Fruit fly (Drosophila melanogaster) whole organism, embryonic: ENCODE results near the gene CG7530.

Experiments used
- B-H1 ChIP-seq: fragments of 200-800 bp; sonication (Bioruptor generic); IDR thresholded peaks from 3 replicates; pipeline ENCODE4 v1.3.6; 2022; ENCODE audit warnings: missing biosample characterization, missing genetic modification characterization
- BEAF-32 ChIP-seq: fragments of 200-800 bp; sonication (Bioruptor generic); optimal IDR thresholded peaks from 3 replicates; lab custom pipeline; 2017; ENCODE audit warnings: missing biosample characterization, missing genetic modification characterization, mild to moderate bottlenecking, moderate library complexity, missing genetic modification reagents
- CG10366 ChIP-seq: fragments of 200-800 bp; sonication (Bioruptor generic); IDR thresholded peaks from 2 replicates; pipeline ENCODE4 v1.3.6; 2022; ENCODE audit warnings: missing biosample characterization, missing genetic modification characterization
- CG11504 ChIP-seq: fragments of 200-800 bp; sonication (Bioruptor generic); optimal IDR thresholded peaks from 3 replicates; lab custom pipeline; 2019; ENCODE audit warnings: missing biosample characterization, mild to moderate bottlenecking, missing genetic modification characterization, moderate library complexity
- CG11696 ChIP-seq: fragments of 200-800 bp; sonication (Bioruptor generic); IDR thresholded peaks from 2 replicates; pipeline ENCODE4 v1.3.6; 2022; ENCODE audit warnings: missing biosample characterization, missing genetic modification characterization
- CG1233 ChIP-seq: fragments of 200-800 bp; sonication (Bioruptor generic); optimal IDR thresholded peaks from 4 replicates; lab custom pipeline; 2018; ENCODE audit warnings: missing biosample characterization, mild to moderate bottlenecking, missing genetic modification characterization
- CG12769 ChIP-seq: fragments of 200-800 bp; sonication (Bioruptor generic); optimal IDR thresholded peaks from 2 replicates; lab custom pipeline; 2019; ENCODE audit warnings: missing biosample characterization, mild to moderate bottlenecking, missing genetic modification characterization, moderate library complexity
- CG13424 ChIP-seq: fragments of 200-800 bp; sonication (Bioruptor generic); optimal IDR thresholded peaks from 2 replicates; lab custom pipeline; 2019; ENCODE audit warnings: missing biosample characterization, mild to moderate bottlenecking, missing genetic modification characterization, moderate library complexity
- CG14014 ChIP-seq: fragments of 200-800 bp; sonication (Bioruptor generic); IDR thresholded peaks from 2 replicates; pipeline ENCODE4 v1.3.6; 2022; ENCODE audit warnings: missing biosample characterization, missing genetic modification characterization
- CG15269 ChIP-seq: fragments of 200-800 bp; sonication (Bioruptor generic); optimal IDR thresholded peaks from 2 replicates; lab custom pipeline; 2018; ENCODE audit warnings: missing biosample characterization, mild to moderate bottlenecking, missing genetic modification characterization, moderate library complexity
- CG17328 ChIP-seq: fragments of 200-800 bp; sonication (Bioruptor generic); IDR thresholded peaks from 2 replicates; pipeline ENCODE4 v1.3.6; 2022; ENCODE audit warnings: missing biosample characterization, missing genetic modification characterization
- CG18764 ChIP-seq: fragments of 200-800 bp; sonication (Bioruptor generic); optimal IDR thresholded peaks from 3 replicates; lab custom pipeline; 2016; ENCODE audit warnings: missing biosample characterization, missing genetic modification characterization
- CG2199 ChIP-seq: fragments of 200-800 bp; sonication (Bioruptor generic); IDR thresholded peaks from 3 replicates; pipeline ENCODE4 v1.3.6; 2022; ENCODE audit warnings: missing biosample characterization, missing genetic modification characterization
- CG31441 ChIP-seq: fragments of 200-800 bp; sonication (Bioruptor generic); IDR thresholded peaks from 2 replicates; pipeline ENCODE4 v1.3.6; 2022; ENCODE audit warnings: missing biosample characterization, missing genetic modification characterization
- CG3281 ChIP-seq: fragments of 200-800 bp; sonication (Bioruptor generic); optimal IDR thresholded peaks from 3 replicates; lab custom pipeline; 2017; ENCODE audit warnings: missing biosample characterization, mild to moderate bottlenecking, missing genetic modification characterization
- CG33557 ChIP-seq: fragments of 200-800 bp; sonication (Bioruptor generic); optimal IDR thresholded peaks from 2 replicates; lab custom pipeline; 2019; ENCODE audit warnings: missing biosample characterization, mild to moderate bottlenecking, missing genetic modification characterization, moderate library complexity
- CG6654 ChIP-seq: fragments of 200-800 bp; sonication (Bioruptor generic); optimal IDR thresholded peaks from 2 replicates; lab custom pipeline; 2017; ENCODE audit warnings: missing biosample characterization, mild to moderate bottlenecking, missing genetic modification characterization
- CG6765 ChIP-seq: fragments of 200-800 bp; sonication (Bioruptor generic); optimal IDR thresholded peaks from 3 replicates; lab custom pipeline; 2017; ENCODE audit warnings: missing biosample characterization, mild to moderate bottlenecking, missing genetic modification characterization
- CG7987 ChIP-seq: fragments of 200-800 bp; sonication (Bioruptor generic); optimal IDR thresholded peaks from 2 replicates; lab custom pipeline; 2018; ENCODE audit warnings: missing biosample characterization, mild to moderate bottlenecking, missing genetic modification characterization, moderate library complexity
- CG8281 ChIP-seq: fragments of 200-800 bp; sonication (Bioruptor generic); optimal IDR thresholded peaks from 2 replicates; lab custom pipeline; 2018; ENCODE audit warnings: missing biosample characterization, mild to moderate bottlenecking, missing genetic modification characterization, moderate library complexity
- Drgx ChIP-seq: fragments of 200-800 bp; sonication (Bioruptor generic); IDR thresholded peaks from 2 replicates; pipeline ENCODE4 v1.3.6; 2022; ENCODE audit warnings: missing biosample characterization, missing genetic modification characterization
- E2f1 ChIP-seq: fragments of 200-800 bp; sonication (Bioruptor generic); IDR thresholded peaks from 2 replicates; pipeline ENCODE4 v1.3.6; 2022; ENCODE audit warnings: missing biosample characterization, missing genetic modification characterization
- E2f2 ChIP-seq: fragments of 200-800 bp; sonication (Bioruptor generic); IDR thresholded peaks from 2 replicates; pipeline ENCODE4 v1.3.6; 2022; ENCODE audit warnings: missing biosample characterization, missing genetic modification characterization
- Eip74EF ChIP-seq, 2 experiments: fragments of 200-800 bp in 1 of 2; fragments of >200 bp in 1 of 2; sonication (Bioruptor generic) in 1 of 2; optimal IDR thresholded peaks; 2 replicates each; lab custom pipeline; 2017 to 2019; ENCODE audit warnings: missing biosample characterization in 2 of 2, missing genetic modification characterization in 2 of 2, mild to moderate bottlenecking in 1 of 2, moderate library complexity in 1 of 2
- HLH3B ChIP-seq: fragments of 200-800 bp; sonication (Bioruptor generic); IDR thresholded peaks from 2 replicates; pipeline ENCODE4 v1.3.6; 2022; ENCODE audit warnings: missing biosample characterization, missing genetic modification characterization
- Hr78 ChIP-seq, 2 experiments: fragments of 200-800 bp in 1 of 2; fragments of >200 bp in 1 of 2; sonication (Bioruptor generic) in 1 of 2; optimal IDR thresholded peaks; 2 replicates each; lab custom pipeline; 2017 to 2019; ENCODE audit warnings: missing biosample characterization in 2 of 2, missing genetic modification characterization in 2 of 2, mild to moderate bottlenecking in 1 of 2, moderate library complexity in 1 of 2
- PHDP ChIP-seq: fragments of 200-800 bp; sonication (Bioruptor generic); optimal IDR thresholded peaks from 3 replicates; lab custom pipeline; 2018; ENCODE audit warnings: missing biosample characterization, mild to moderate bottlenecking, missing genetic modification characterization, moderate library complexity
- Stat92E ChIP-seq, 3 experiments: fragments of >200 bp in 2 of 3; fragments of 200-800 bp in 1 of 3; sonication (Bioruptor generic) in 1 of 3; optimal IDR thresholded peaks; 2 replicates each; lab custom pipeline; 2017 to 2019; ENCODE audit warnings: missing biosample characterization in 3 of 3, missing genetic modification characterization in 3 of 3, mild to moderate bottlenecking in 1 of 3, moderate library complexity in 1 of 3
- YL-1 ChIP-seq: fragments of 200-800 bp; sonication (Bioruptor generic); optimal IDR thresholded peaks from 3 replicates; lab custom pipeline; 2017; ENCODE audit warnings: missing biosample characterization, mild to moderate bottlenecking, missing genetic modification characterization
- ap ChIP-seq: fragments of 200-800 bp; sonication (Bioruptor generic); IDR thresholded peaks from 2 replicates; pipeline ENCODE4 v1.3.6; 2022; ENCODE audit warnings: missing biosample characterization, missing genetic modification characterization
- dati ChIP-seq: fragments of 200-800 bp; sonication (Bioruptor generic); IDR thresholded peaks from 2 replicates; pipeline ENCODE4 v1.3.6; 2022; ENCODE audit warnings: missing biosample characterization, missing genetic modification characterization
- dysf ChIP-seq: fragments of 200-800 bp; sonication (Bioruptor generic); IDR thresholded peaks from 3 replicates; pipeline ENCODE4 v1.3.6; 2022; ENCODE audit warnings: missing biosample characterization, missing genetic modification characterization
- esg ChIP-seq: fragments of 200-800 bp; sonication (Bioruptor generic); conservative IDR thresholded peaks from 2 replicates; pipeline ENCODE4 v1.3.6; 2022; ENCODE audit warnings: missing biosample characterization, missing genetic modification characterization
- gem ChIP-seq: fragments of 200-800 bp; sonication (Bioruptor generic); optimal IDR thresholded peaks from 2 replicates; lab custom pipeline; 2019; ENCODE audit warnings: missing biosample characterization, mild to moderate bottlenecking, missing genetic modification characterization, moderate library complexity
- grau ChIP-seq: fragments of 200-800 bp; optimal IDR thresholded peaks from 3 replicates; lab custom pipeline; 2019; ENCODE audit warnings: missing biosample characterization, mild to moderate bottlenecking, missing genetic modification characterization, moderate library complexity
- lmd ChIP-seq: fragments of 200-800 bp; sonication (Bioruptor generic); IDR thresholded peaks from 2 replicates; pipeline ENCODE4 v1.3.6; 2022; ENCODE audit warnings: missing biosample characterization, missing genetic modification characterization
- nom ChIP-seq: fragments of 200-800 bp; sonication (Bioruptor generic); optimal IDR thresholded peaks from 2 replicates; lab custom pipeline; 2017; ENCODE audit warnings: missing biosample characterization, missing genetic modification characterization, mild to moderate bottlenecking, moderate library complexity, missing genetic modification reagents
- oc ChIP-seq: fragments of 200-800 bp; sonication (Bioruptor generic); optimal IDR thresholded peaks from 2 replicates; lab custom pipeline; 2018; ENCODE audit warnings: missing biosample characterization, mild to moderate bottlenecking, missing genetic modification characterization, moderate library complexity
- pum ChIP-seq: fragments of 200-800 bp; sonication (Bioruptor generic); optimal IDR thresholded peaks from 2 replicates; lab custom pipeline; 2016; ENCODE audit warnings: missing biosample characterization, missing genetic modification characterization
- sr ChIP-seq: fragments of 200-800 bp; sonication (Bioruptor generic); IDR thresholded peaks from 3 replicates; pipeline ENCODE4 v1.3.6; 2022; ENCODE audit warnings: missing biosample characterization, missing genetic modification characterization
- ssp ChIP-seq: fragments of 200-800 bp; sonication (Bioruptor generic); IDR thresholded peaks from 2 replicates; pipeline ENCODE4 v1.3.6; 2022; ENCODE audit warnings: missing biosample characterization, missing genetic modification characterization
- unpg ChIP-seq: fragments of 200-800 bp; sonication (Bioruptor generic); optimal IDR thresholded peaks from 3 replicates; lab custom pipeline; 2018; ENCODE audit warnings: missing biosample characterization, mild to moderate bottlenecking, missing genetic modification characterization, moderate library complexity
- wdn ChIP-seq: fragments of 200-800 bp; sonication (Bioruptor generic); IDR thresholded peaks from 2 replicates; pipeline ENCODE4 v1.3.6; 2022; ENCODE audit warnings: missing biosample characterization, missing genetic modification characterization
- zfh1 ChIP-seq: fragments of 200-800 bp; sonication (Bioruptor generic); IDR thresholded peaks from 3 replicates; pipeline ENCODE4 v1.3.6; 2022; ENCODE audit warnings: missing biosample characterization, missing genetic modification characterization

Gene CG7530

DNA sequence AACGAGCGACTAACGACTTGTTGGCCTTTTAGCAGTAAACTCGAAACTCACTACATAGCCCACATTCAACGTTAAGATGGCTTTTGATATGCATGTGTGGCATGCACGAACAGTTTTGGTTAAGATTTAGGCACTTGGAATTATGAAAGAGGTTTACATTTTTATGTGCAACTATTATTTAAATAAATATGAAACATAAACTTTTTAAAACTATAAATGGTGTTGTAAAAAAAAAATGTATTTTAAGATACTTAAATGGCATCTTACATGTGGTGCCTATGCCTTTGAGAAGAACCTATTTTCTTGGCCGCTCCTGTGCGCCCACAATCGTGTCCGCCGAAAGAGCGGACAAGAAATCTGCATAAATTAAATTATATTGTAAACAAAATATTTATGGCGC, 25.0 kb downstream of the CG7530 start (continued):
- TF ChIP-seq CG12769 (tag; lab: Kevin White, UChicago) (no peak), CG11504 (tag; lab: Kevin White, UChicago) (peak; percentile 9), CG8281 (tag; lab: Kevin White, UChicago) (no peak), sr (GFP tag; lab: Robert Waterston, UW) (0 out of 3 replicates have a peak, but pooled peaks have one; percentile 26), CG1233 (GFP tag; lab: Kevin White, UChicago) (no peak), oc (tag; lab: Kevin White, UChicago) (peak; percentile 2), Eip74EF (GFP tag; optimal IDR thresholded peaks at IDR 0.05; lab: Kevin White, UChicago) (peak in 1 of 2 experiments; percentile 23), CG13424 (peak; percentile 5), CG14014 (peak; percentile 49; the same call in 1 of the 2 replicates), CG17328 (GFP tag; lab: Robert Waterston, UW) (peak; percentile 29; the same call in 1 of the 2 replicates), CG31441 (GFP tag; lab: Robert Waterston, UW) (peak; percentile 26; the same call in 1 of the 2 replicates), PHDP (peak; percentile 14), CG18764 (GFP tag; lab: Kevin White, UChicago) (no peak), B-H1 (peak; percentile 10; the same call in 1 of the 3 replicates), grau (peak; percentile 19), zfh1 (GFP tag; lab: Robert Waterston, UW) (0 out of 3 replicates have a peak, but pooled peaks have one; percentile 42), CG11696 (GFP tag; lab: Robert Waterston, UW) (peak; percentile 82), CG15269 (tag; lab: Kevin White, UChicago) (peak; percentile 19), CG33557 (GFP tag; lab: Kevin White, UChicago) (no peak), unpg (peak; percentile 39), Drgx (peak; percentile 40; the same call in 1 of the 2 replicates), CG10366 (GFP tag; lab: Robert Waterston, UW) (peak; percentile 33), ap (0 out of 2 replicates have a peak, but pooled peaks have one; percentile 27), wdn (GFP tag; lab: Robert Waterston, UW) (peak; percentile 40; the same call in 1 of the 2 replicates), gem (tag; lab: Kevin White, UChicago) (peak; percentile 55), CG6654 (GFP tag; lab: Kevin White, UChicago) (no peak), BEAF-32 (GFP tag; lab: Kevin White, UChicago) (no peak), ssp (no peak), lmd (GFP tag; lab: Robert Waterston, UW) (0 out of 2 replicates have a peak, but pooled peaks have one; percentile 7), dysf (GFP tag; lab: Robert Waterston, UW) (peak; percentile 6; the same call in 1 of the 3 replicates), E2f2 (GFP tag; lab: Robert Waterston, UW) (no peak), CG3281 (GFP tag; lab: Kevin White, UChicago) (peak; percentile 37), HLH3B (GFP tag; lab: Robert Waterston, UW) (peak; percentile 43), esg (GFP tag; lab: Robert Waterston, UW) (no peak)
- TF ChIP-seq, all 482 proteins: peak for 47

DNA sequence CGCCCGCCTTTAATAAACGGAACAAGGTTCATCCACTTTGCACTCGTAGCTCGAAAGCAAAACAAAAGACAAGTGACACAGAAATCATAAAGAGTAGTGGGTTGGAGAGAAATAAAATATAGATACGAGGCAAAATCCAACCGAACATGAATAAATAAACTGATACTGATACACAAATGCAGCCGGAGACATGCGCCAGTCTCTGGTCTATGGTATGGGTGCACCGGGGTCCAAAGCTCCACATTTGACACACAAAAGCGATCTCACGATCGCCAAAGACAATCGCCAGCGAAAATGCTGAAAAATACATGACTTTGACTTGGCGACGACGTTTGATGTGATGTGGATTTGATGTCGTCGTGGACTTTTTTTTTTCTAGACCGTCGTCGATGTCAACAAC, 26.0 kb downstream of the CG7530 start:
- no peak for TF ChIP-seq pum (GFP tag; lab: Kevin White, UChicago)
- peak; percentile 43 for TF ChIP-seq CG7987
- TF ChIP-seq dati (GFP tag; lab: Robert Waterston, UW) = 0 out of 2 replicates have a peak, but pooled peaks have one; percentile 4
- TF ChIP-seq oc (tag; lab: Kevin White, UChicago) = peak; percentile 0
- TF ChIP-seq Drgx = peak; percentile 32; the same call in 1 of the 2 replicates
- TF ChIP-seq CG6765 (GFP tag; lab: Kevin White, UChicago) = no peak
- TF ChIP-seq nom = peak; percentile 74
- 0 out of 3 replicates have a peak, but pooled peaks have one; percentile 52 for TF ChIP-seq CG2199 (GFP tag; lab: Robert Waterston, UW)
- TF ChIP-seq Stat92E (GFP tag; optimal IDR thresholded peaks at IDR 0.05; lab: Kevin White, UChicago) = no peak
- TF ChIP-seq Hr78 (GFP tag; optimal IDR thresholded peaks at IDR 0.05; lab: Kevin White, UChicago) = peak in 1 of 2 experiments; percentile 5
- TF ChIP-seq E2f1 (GFP tag; lab: Robert Waterston, UW) = no peak
- TF ChIP-seq YL-1 (GFP tag; lab: Kevin White, UChicago) = no peak
